Worm (Caenorhabditis elegans): ENCODE results near the gene inpp-4B.

DNA sequence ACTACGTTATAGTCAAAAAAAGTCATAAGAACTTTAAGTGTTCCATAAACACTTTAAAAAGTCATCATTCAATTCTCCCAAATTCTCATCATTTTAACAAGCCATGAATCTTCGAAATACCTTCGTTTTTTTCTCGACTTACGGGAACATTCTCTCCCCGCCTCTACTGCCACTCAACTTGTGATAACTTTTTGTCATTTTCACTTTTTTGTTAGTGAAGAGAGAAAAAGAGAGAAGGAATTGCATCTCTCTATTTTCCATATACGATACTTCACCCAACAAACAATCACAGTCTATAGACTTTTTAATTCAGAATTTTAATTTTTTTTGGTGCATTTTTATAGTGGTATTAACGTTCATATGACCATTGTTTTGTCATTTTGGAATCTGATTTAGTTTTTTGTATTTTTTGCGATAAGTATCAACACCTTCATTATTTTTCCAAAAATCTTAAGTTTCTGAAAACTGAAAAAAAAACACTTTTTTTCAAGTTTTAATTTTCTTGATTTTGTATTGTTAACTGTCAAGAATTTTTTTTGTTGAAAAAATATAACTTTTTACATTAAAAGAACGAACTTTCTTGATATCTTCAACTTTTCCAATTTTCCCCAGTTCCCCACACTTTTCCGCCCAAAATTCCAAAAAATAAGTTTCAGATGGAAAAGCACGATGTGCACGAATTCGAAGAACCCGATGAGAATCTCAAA is 28.1 kb downstream of the inpp-4B start, which contains the start of gene Y70G10A.3:
- TF ChIP-seq ref-1 (GFP tag; conservative IDR thresholded peaks at IDR 0.05) (no peak), ztf-29 (GFP tag; IDR thresholded peaks at IDR 0.05) (no peak), T22C8.4 (GFP tag; IDR thresholded peaks at IDR 0.05) (no peak), tab-1 (GFP tag; IDR thresholded peaks at IDR 0.05) (no peak), ztf-23 (GFP tag; IDR thresholded peaks at IDR 0.05) (no peak), flt-1 (GFP tag; IDR thresholded peaks at IDR 0.05) (no peak)

Measured in whole organism, midembryonic.